Worm (Caenorhabditis elegans) whole organism, L4/young adult: ENCODE data around the gene ZK218.4.

Source experiments
- W03F9.2 ChIP-seq: fragments of 150-350 bp; optimal IDR thresholded peaks from 2 replicates; lab custom pipeline; 2014; ENCODE audit warnings: missing biosample characterization, missing genetic modification characterization
- dao-5 ChIP-seq: sonication (generic microtip); optimal IDR thresholded peaks from 2 replicates; lab custom pipeline; 2016; ENCODE audit warnings: missing genotype, missing genetic modification characterization, moderate library complexity, missing compliant biosample characterization
- him-1 ChIP-seq: sonication (generic microtip); optimal IDR thresholded peaks from 2 replicates; lab custom pipeline; 2016; ENCODE audit warnings: missing genotype, missing genetic modification reagents, missing genetic modification characterization, missing compliant biosample characterization

DNA sequence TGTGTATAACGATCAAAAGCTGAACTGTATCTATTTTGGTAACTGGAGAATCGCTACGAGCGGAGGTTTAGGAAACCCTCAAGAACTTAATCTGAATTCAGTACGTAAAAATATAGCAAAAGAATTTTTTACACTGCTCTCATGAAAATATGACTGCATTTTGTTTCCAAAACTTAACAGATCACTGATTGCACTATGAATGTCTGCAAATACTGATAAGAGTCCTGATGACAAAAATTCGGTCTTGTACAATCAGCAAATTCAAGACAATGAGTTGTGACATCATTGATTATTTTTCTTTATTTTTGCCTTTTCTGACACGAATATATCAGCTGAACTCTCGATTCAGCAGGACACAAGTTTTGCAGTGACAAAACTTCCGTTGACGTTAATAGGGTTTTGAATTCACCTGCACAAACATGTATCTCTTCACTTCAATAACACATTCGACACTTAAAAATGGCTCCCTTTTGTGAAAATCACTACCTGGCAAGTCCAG is 8.7 kb upstream of the ZK218.4 start, which contains the start of gene srh-237:
- TF ChIP-seq W03F9.2 (tag; lab: Kevin White, UChicago) (no peak), dao-5 (no peak), him-1 (tag; lab: Kevin White, UChicago) (no peak)
